Fruit fly (Drosophila melanogaster): Measurements from ENCODE around the gene Kul.

Kul gene

dm6 chr3R:29716043-29716781 lies 9.4 kb upstream of the Kul start (continued):
- TF ChIP-seq CG31388 (GFP tag; optimal IDR thresholded peaks at IDR 0.05) = no peak
- no peak for TF ChIP-seq CG14667 (GFP tag; IDR thresholded peaks at IDR 0.05)
- TF ChIP-seq Sox102F (GFP tag; optimal IDR thresholded peaks at IDR 0.05) = no peak
- TF ChIP-seq Mes4 (GFP tag; optimal IDR thresholded peaks at IDR 0.05) = no peak
- no peak for TF ChIP-seq knrl (GFP tag; IDR thresholded peaks at IDR 0.05; ENCODE audit: partially characterized antibody)
- TF ChIP-seq onecut (GFP tag; IDR thresholded peaks at IDR 0.05) = no peak
- TF ChIP-seq CG9215 (GFP tag; IDR thresholded peaks at IDR 0.05) = no peak
- no peak for TF ChIP-seq pfk (GFP tag; optimal IDR thresholded peaks at IDR 0.05)
- TF ChIP-seq org-1 (GFP tag; optimal IDR thresholded peaks at IDR 0.05) = no peak
- no peak for TF ChIP-seq luna (GFP tag; optimal IDR thresholded peaks at IDR 0.05)
- no peak for TF ChIP-seq CG7372 (GFP tag; IDR thresholded peaks at IDR 0.05)
- TF ChIP-seq Scr (GFP tag; IDR thresholded peaks at IDR 0.05; ENCODE audit: partially characterized antibody) = no peak
- no peak for TF ChIP-seq dmrt11E (tag; optimal IDR thresholded peaks at IDR 0.05)
- TF ChIP-seq CG17829 (tag; optimal IDR thresholded peaks at IDR 0.05) = no peak
- TF ChIP-seq CG11695 (GFP tag; IDR thresholded peaks at IDR 0.05) = no peak
- TF ChIP-seq phol (tag; optimal IDR thresholded peaks at IDR 0.05) = no peak
- no peak for TF ChIP-seq CG1529 (GFP tag; optimal IDR thresholded peaks at IDR 0.05)
- TF ChIP-seq en (GFP tag; optimal IDR thresholded peaks at IDR 0.05) = no peak
- no peak for TF ChIP-seq ci (GFP tag; IDR thresholded peaks at IDR 0.05)
- TF ChIP-seq NC2β (GFP tag; optimal IDR thresholded peaks at IDR 0.05) = no peak
- TF ChIP-seq Spps (tag; optimal IDR thresholded peaks at IDR 0.05) = no peak
- no peak for TF ChIP-seq tin (GFP tag; optimal IDR thresholded peaks at IDR 0.05)
- TF ChIP-seq CG2889 (GFP tag; IDR thresholded peaks at IDR 0.05) = no peak
- TF ChIP-seq mirr (GFP tag; optimal IDR thresholded peaks at IDR 0.05) = no peak
- no peak for TF ChIP-seq Bteb2 (GFP tag; optimal IDR thresholded peaks at IDR 0.05)
- TF ChIP-seq Ets97D (GFP tag; optimal IDR thresholded peaks at IDR 0.05) = no peak
- TF ChIP-seq Elba2 (GFP tag; optimal IDR thresholded peaks at IDR 0.05) = no peak
- TF ChIP-seq CkIIα-i1 (GFP tag; IDR thresholded peaks at IDR 0.05) = no peak
- peak; percentile 48 for TF ChIP-seq Med (GFP tag)
- TF ChIP-seq Xbp1 (GFP tag; optimal IDR thresholded peaks at IDR 0.05) = peak; percentile 17
- no peak for TF ChIP-seq CG7963 (GFP tag; IDR thresholded peaks at IDR 0.05; ENCODE audit: partially characterized antibody)
- no peak for TF ChIP-seq odd (GFP tag; optimal IDR thresholded peaks at IDR 0.05)
- no peak for TF ChIP-seq chinmo (GFP tag; IDR thresholded peaks at IDR 0.05; ENCODE audit: partially characterized antibody)
- TF ChIP-seq CG34376 (GFP tag; optimal IDR thresholded peaks at IDR 0.05) = no peak
- no peak for TF ChIP-seq CG10565 (GFP tag; optimal IDR thresholded peaks at IDR 0.05)
- TF ChIP-seq tio (GFP tag; optimal IDR thresholded peaks at IDR 0.05) = no peak
- no peak for TF ChIP-seq Poxn (GFP tag; IDR thresholded peaks at IDR 0.05)
- no peak for TF ChIP-seq Awh (GFP tag; IDR thresholded peaks at IDR 0.05)
- TF ChIP-seq wek (GFP tag; optimal IDR thresholded peaks at IDR 0.05) = no peak
- no peak for TF ChIP-seq CG4617 (GFP tag; optimal IDR thresholded peaks at IDR 0.05; ENCODE audit: borderline replicate concordance)
- no peak for TF ChIP-seq slbo (GFP tag; IDR thresholded peaks at IDR 0.05)
- no peak; the same call in 1 of the 2 replicates for TF ChIP-seq CG1024 (GFP tag; IDR thresholded peaks at IDR 0.05)
- no peak for TF ChIP-seq CG30020 (tag; optimal IDR thresholded peaks at IDR 0.05)
- no peak for TF ChIP-seq repo (GFP tag; optimal IDR thresholded peaks at IDR 0.05)
- no peak for TF ChIP-seq CG4707 (GFP tag; optimal IDR thresholded peaks at IDR 0.05)
- no peak for TF ChIP-seq vvl (GFP tag; IDR thresholded peaks at IDR 0.05)
- no peak for TF ChIP-seq Pdp1 (GFP tag; optimal IDR thresholded peaks at IDR 0.05)
- TF ChIP-seq CG8089 (GFP tag; optimal IDR thresholded peaks at IDR 0.05) = no peak
- TF ChIP-seq CG17361 (GFP tag; IDR thresholded peaks at IDR 0.05) = no peak
- no peak for TF ChIP-seq chm (GFP tag; IDR thresholded peaks at IDR 0.05)
- TF ChIP-seq CG9437 (GFP tag; optimal IDR thresholded peaks at IDR 0.05) = no peak

All from whole organism, embryonic.